Fruit fly (Drosophila melanogaster) whole organism, embryonic: ENCODE results near the gene CG3999.

Source experiments
- ATbp ChIP-seq: fragments of 200-800 bp; sonication (Bioruptor generic); optimal IDR thresholded peaks from 2 replicates; lab custom pipeline; 2017; ENCODE audit warnings: missing biosample characterization, mild to moderate bottlenecking, missing genetic modification characterization, missing genetic modification reagents
- Adf1 ChIP-seq: fragments of 200-800 bp; sonication (Bioruptor generic); IDR thresholded peaks from 2 replicates; pipeline ENCODE4 v1.3.6; 2022; ENCODE audit warnings: missing biosample characterization, missing genetic modification characterization
- Atf-2 ChIP-seq: fragments of 200-800 bp; sonication (Bioruptor generic); optimal IDR thresholded peaks from 2 replicates; lab custom pipeline; 2016; ENCODE audit warnings: missing biosample characterization, missing genetic modification characterization
- Bgb ChIP-seq: fragments of 200-800 bp; sonication (Bioruptor generic); IDR thresholded peaks from 2 replicates; pipeline ENCODE4 v1.3.6; 2022; ENCODE audit warnings: missing biosample characterization, missing genetic modification characterization; ENCODE audit not compliant: partially characterized antibody
- CG10274 ChIP-seq: fragments of 200-800 bp; sonication (Bioruptor generic); optimal IDR thresholded peaks from 3 replicates; lab custom pipeline; 2017; ENCODE audit warnings: missing biosample characterization, mild to moderate bottlenecking, missing genetic modification characterization
- CG10431 ChIP-seq: fragments of 200-800 bp; sonication (Bioruptor generic); optimal IDR thresholded peaks from 3 replicates; lab custom pipeline; 2018; ENCODE audit warnings: missing biosample characterization, mild to moderate bottlenecking, missing genetic modification characterization
- CG11093 ChIP-seq: fragments of 200-800 bp; sonication (Bioruptor generic); IDR thresholded peaks from 3 replicates; pipeline ENCODE4 v1.3.6; 2022; ENCODE audit warnings: missing biosample characterization, missing genetic modification characterization
- CG12219 ChIP-seq: fragments of 200-800 bp; sonication (Bioruptor generic); optimal IDR thresholded peaks from 3 replicates; lab custom pipeline; 2018; ENCODE audit warnings: missing biosample characterization, mild to moderate bottlenecking, missing genetic modification characterization
- CG13775 ChIP-seq: fragments of 200-800 bp; sonication (Bioruptor generic); optimal IDR thresholded peaks from 3 replicates; lab custom pipeline; 2017; ENCODE audit warnings: missing biosample characterization, mild to moderate bottlenecking, missing genetic modification characterization
- CG14441 ChIP-seq: fragments of 200-800 bp; sonication (Bioruptor generic); IDR thresholded peaks from 2 replicates; pipeline ENCODE4 v1.3.6; 2022; ENCODE audit warnings: missing biosample characterization, missing genetic modification characterization
- CG17361 ChIP-seq: fragments of 200-800 bp; sonication (Bioruptor generic); IDR thresholded peaks from 3 replicates; pipeline ENCODE4 v1.3.6; 2022; ENCODE audit warnings: missing biosample characterization, missing genetic modification characterization
- CG17385 ChIP-seq: fragments of 200-800 bp; sonication (Bioruptor generic); optimal IDR thresholded peaks from 3 replicates; lab custom pipeline; 2018; ENCODE audit warnings: missing biosample characterization, mild to moderate bottlenecking, missing genetic modification characterization
- CG4730 ChIP-seq: fragments of 200-800 bp; sonication (Bioruptor generic); IDR thresholded peaks from 2 replicates; pipeline ENCODE4 v1.3.6; 2022; ENCODE audit warnings: missing biosample characterization, missing genetic modification characterization
- CG5245 ChIP-seq: fragments of 200-800 bp; sonication (Bioruptor generic); optimal IDR thresholded peaks from 3 replicates; lab custom pipeline; 2016; ENCODE audit warnings: missing biosample characterization, missing genetic modification characterization
- CG6791 ChIP-seq: fragments of 200-800 bp; sonication (Bioruptor generic); IDR thresholded peaks from 3 replicates; pipeline ENCODE4 v1.3.6; 2022; ENCODE audit warnings: missing biosample characterization, missing genetic modification characterization; ENCODE audit not compliant: partially characterized antibody
- CG7928 ChIP-seq: fragments of 200-800 bp; sonication (Bioruptor generic); optimal IDR thresholded peaks from 2 replicates; lab custom pipeline; 2017; ENCODE audit warnings: missing biosample characterization, mild to moderate bottlenecking, missing genetic modification characterization
- CG7987 ChIP-seq: fragments of 200-800 bp; sonication (Bioruptor generic); optimal IDR thresholded peaks from 2 replicates; lab custom pipeline; 2018; ENCODE audit warnings: missing biosample characterization, mild to moderate bottlenecking, missing genetic modification characterization, moderate library complexity
- CG9609 ChIP-seq: fragments of 200-800 bp; sonication (Bioruptor generic); optimal IDR thresholded peaks from 3 replicates; lab custom pipeline; 2016; ENCODE audit warnings: missing biosample characterization, missing genetic modification characterization
- CHES-1-like ChIP-seq: fragments of 200-800 bp; sonication (Bioruptor generic); optimal IDR thresholded peaks from 2 replicates; lab custom pipeline; 2016; ENCODE audit warnings: missing biosample characterization, missing genetic modification characterization
- Eip74EF ChIP-seq, 2 experiments: fragments of 200-800 bp in 1 of 2; fragments of >200 bp in 1 of 2; sonication (Bioruptor generic) in 1 of 2; optimal IDR thresholded peaks; 2 replicates each; lab custom pipeline; 2017 to 2019; ENCODE audit warnings: missing biosample characterization in 2 of 2, missing genetic modification characterization in 2 of 2, mild to moderate bottlenecking in 1 of 2, moderate library complexity in 1 of 2
- Elba2 ChIP-seq: fragments of 200-800 bp; sonication (Bioruptor generic); optimal IDR thresholded peaks from 3 replicates; lab custom pipeline; 2016; ENCODE audit warnings: missing biosample characterization, missing genetic modification characterization
- Fer1 ChIP-seq: fragments of 200-800 bp; sonication (Bioruptor generic); optimal IDR thresholded peaks from 2 replicates; lab custom pipeline; 2017; ENCODE audit warnings: missing biosample characterization, mild to moderate bottlenecking, missing genetic modification characterization
- H15 ChIP-seq: fragments of 200-800 bp; sonication (Bioruptor generic); IDR thresholded peaks from 3 replicates; pipeline ENCODE4 v1.3.6; 2022; ENCODE audit warnings: missing biosample characterization, missing genetic modification characterization
- H2.0 ChIP-seq: fragments of 200-800 bp; sonication (Bioruptor generic); IDR thresholded peaks from 2 replicates; pipeline ENCODE4 v1.3.6; 2022; ENCODE audit warnings: missing biosample characterization, missing genetic modification characterization
- HmgD ChIP-seq: fragments of 200-800 bp; sonication (Bioruptor generic); optimal IDR thresholded peaks from 3 replicates; lab custom pipeline; 2016; ENCODE audit warnings: missing biosample characterization, missing genetic modification characterization
- Oaz ChIP-seq: fragments of 200-800 bp; sonication (Bioruptor generic); IDR thresholded peaks from 2 replicates; pipeline ENCODE4 v1.3.6; 2022; ENCODE audit warnings: missing biosample characterization, missing genetic modification characterization
- Six4 ChIP-seq: fragments of 200-800 bp; sonication (Bioruptor generic); optimal IDR thresholded peaks from 2 replicates; lab custom pipeline; 2016; ENCODE audit warnings: missing biosample characterization, missing genetic modification characterization
- YL-1 ChIP-seq: fragments of 200-800 bp; sonication (Bioruptor generic); optimal IDR thresholded peaks from 3 replicates; lab custom pipeline; 2017; ENCODE audit warnings: missing biosample characterization, mild to moderate bottlenecking, missing genetic modification characterization
- bcd ChIP-seq: fragments of 200-800 bp; sonication (Bioruptor generic); optimal IDR thresholded peaks from 2 replicates; lab custom pipeline; 2017; ENCODE audit warnings: missing biosample characterization, mild to moderate bottlenecking, missing genetic modification characterization
- br ChIP-seq: fragments of >200 bp; optimal IDR thresholded peaks from 2 replicates; lab custom pipeline; 2017
- cg ChIP-seq: fragments of 200-800 bp; sonication (Bioruptor generic); optimal IDR thresholded peaks from 3 replicates; lab custom pipeline; 2019; ENCODE audit warnings: missing biosample characterization, mild to moderate bottlenecking, missing genetic modification characterization, moderate library complexity
- chinmo ChIP-seq: fragments of 200-800 bp; sonication (Bioruptor generic); IDR thresholded peaks from 4 replicates; pipeline ENCODE4 v1.3.6; 2022; ENCODE audit warnings: missing biosample characterization, missing genetic modification characterization; ENCODE audit not compliant: partially characterized antibody
- crol ChIP-seq: fragments of 200-800 bp; sonication (Bioruptor generic); IDR thresholded peaks from 2 replicates; pipeline ENCODE4 v1.3.6; 2022; ENCODE audit warnings: missing biosample characterization, missing genetic modification characterization
- dysf ChIP-seq: fragments of 200-800 bp; sonication (Bioruptor generic); IDR thresholded peaks from 3 replicates; pipeline ENCODE4 v1.3.6; 2022; ENCODE audit warnings: missing biosample characterization, missing genetic modification characterization
- eyg ChIP-seq: fragments of 200-800 bp; sonication (Bioruptor generic); optimal IDR thresholded peaks from 3 replicates; lab custom pipeline; 2016; ENCODE audit warnings: missing biosample characterization, missing genetic modification characterization
- hbn ChIP-seq: fragments of 200-800 bp; sonication (Bioruptor generic); IDR thresholded peaks from 2 replicates; pipeline ENCODE4 v1.3.6; 2022; ENCODE audit warnings: missing biosample characterization, missing genetic modification characterization; ENCODE audit not compliant: partially characterized antibody
- jigr1 ChIP-seq: fragments of 200-800 bp; sonication (Bioruptor generic); IDR thresholded peaks from 3 replicates; pipeline ENCODE4 v1.3.6; 2022; ENCODE audit warnings: missing biosample characterization, missing genetic modification characterization
- nerfin-2 ChIP-seq: fragments of 200-800 bp; sonication (Bioruptor generic); IDR thresholded peaks from 2 replicates; pipeline ENCODE4 v1.3.6; 2022; ENCODE audit warnings: missing biosample characterization, missing genetic modification characterization; ENCODE audit not compliant: partially characterized antibody
- ranshi ChIP-seq: fragments of 200-800 bp; sonication (Bioruptor generic); IDR thresholded peaks from 2 replicates; pipeline ENCODE4 v1.3.6; 2022; ENCODE audit warnings: missing biosample characterization, missing genetic modification characterization
- salm ChIP-seq: fragments of 200-800 bp; sonication (Bioruptor generic); optimal IDR thresholded peaks from 2 replicates; lab custom pipeline; 2018; ENCODE audit warnings: missing biosample characterization, mild to moderate bottlenecking, missing genetic modification characterization
- sens ChIP-seq: fragments of 200-800 bp; sonication (Bioruptor generic); peaks from one replicate; lab custom pipeline; 2016; ENCODE audit warnings: missing biosample characterization, missing genetic modification characterization
- slou ChIP-seq: fragments of 200-800 bp; sonication (Bioruptor generic); optimal IDR thresholded peaks from 3 replicates; lab custom pipeline; 2016; ENCODE audit warnings: missing biosample characterization, missing genetic modification characterization
- sr ChIP-seq: fragments of 200-800 bp; sonication (Bioruptor generic); IDR thresholded peaks from 3 replicates; pipeline ENCODE4 v1.3.6; 2022; ENCODE audit warnings: missing biosample characterization, missing genetic modification characterization
- tin ChIP-seq: fragments of 200-800 bp; sonication (Bioruptor generic); optimal IDR thresholded peaks from 3 replicates; lab custom pipeline; 2016; ENCODE audit warnings: missing biosample characterization, missing genetic modification characterization
- ttk ChIP-seq: fragments of 200-800 bp; sonication (Bioruptor generic); IDR thresholded peaks from 2 replicates; pipeline ENCODE4 v2.1.2; 2022; ENCODE audit warnings: missing biosample characterization, missing genetic modification characterization
- tup ChIP-seq: fragments of 200-800 bp; sonication (Bioruptor generic); optimal IDR thresholded peaks from 2 replicates; lab custom pipeline; 2016; ENCODE audit warnings: missing biosample characterization, mild to moderate bottlenecking, missing genetic modification characterization, moderate library complexity
- vnd ChIP-seq: fragments of 200-800 bp; sonication (Bioruptor generic); IDR thresholded peaks from 3 replicates; pipeline ENCODE4 v1.3.6; 2022; ENCODE audit warnings: missing biosample characterization, missing genetic modification characterization; ENCODE audit not compliant: partially characterized antibody
- wek ChIP-seq: fragments of 200-800 bp; sonication (Bioruptor generic); optimal IDR thresholded peaks from 3 replicates; lab custom pipeline; 2018; ENCODE audit warnings: missing biosample characterization, mild to moderate bottlenecking, missing genetic modification characterization, moderate library complexity
- zfh2 ChIP-seq: fragments of 200-800 bp; sonication (Bioruptor generic); optimal IDR thresholded peaks from 2 replicates; lab custom pipeline; 2016; ENCODE audit warnings: missing biosample characterization, missing genetic modification characterization

CG3999 gene

dm6 chr3R:10268101-10268864 lies 17.0 kb downstream of the CG3999 start (continued):
- TF ChIP-seq dysf = peak; percentile 88
- TF ChIP-seq YL-1 = peak; percentile 19
- TF ChIP-seq crol (GFP tag; lab: Robert Waterston, UW) = peak; percentile 46
- TF ChIP-seq CG13775 = peak; percentile 78
- TF ChIP-seq hbn (GFP tag; lab: Robert Waterston, UW) = no peak
- peak; percentile 17 for TF ChIP-seq CG5245
- peak; percentile 23 for TF ChIP-seq Six4 (GFP tag; lab: Kevin White, UChicago)
- peak; percentile 76 for TF ChIP-seq CG12219 (GFP tag; lab: Kevin White, UChicago)
- TF ChIP-seq sens (GFP tag; lab: Kevin White, UChicago) = peak; percentile 96
- peak; percentile 29 for TF ChIP-seq wek (GFP tag; lab: Kevin White, UChicago)
- TF ChIP-seq CG6791 = 0 out of 3 replicates have a peak, but pooled peaks have one; percentile 12
- TF ChIP-seq CG10274 (GFP tag; lab: Kevin White, UChicago) = peak; percentile 54
- TF ChIP-seq CHES-1-like = peak; percentile 76
- TF ChIP-seq chinmo = peak; percentile 69; the same call in 1 of the 4 replicates
- peak; percentile 60 for TF ChIP-seq salm (tag; lab: Kevin White, UChicago)
- TF ChIP-seq bcd (GFP tag; lab: Kevin White, UChicago) = peak; percentile 86
- peak; percentile 62 for TF ChIP-seq Oaz (GFP tag; lab: Robert Waterston, UW)
- TF ChIP-seq cg (GFP tag; lab: Kevin White, UChicago) = peak; percentile 44
- no peak for TF ChIP-seq Bgb (GFP tag; lab: Robert Waterston, UW)
- TF ChIP-seq tup (GFP tag; lab: Kevin White, UChicago) = peak; percentile 52
- peak; percentile 70 for TF ChIP-seq slou (GFP tag; lab: Kevin White, UChicago)
- peak; percentile 38 for TF ChIP-seq tin (GFP tag; lab: Kevin White, UChicago)
- TF ChIP-seq H15 (GFP tag; lab: Robert Waterston, UW) = peak; percentile 44; the same call in 1 of the 3 replicates
- peak; percentile 31; the same call in 1 of the 2 replicates for TF ChIP-seq nerfin-2 (GFP tag; lab: Robert Waterston, UW)
- TF ChIP-seq ATbp = peak; percentile 78
- peak; percentile 91 for TF ChIP-seq Fer1 (GFP tag; lab: Kevin White, UChicago)
- TF ChIP-seq Atf-2 = peak; percentile 77
- TF ChIP-seq Eip74EF (GFP tag; optimal IDR thresholded peaks at IDR 0.05; lab: Kevin White, UChicago) = peak in 1 of 2 experiments; percentile 83
- TF ChIP-seq CG4730 = peak; percentile 55
- TF ChIP-seq vnd (GFP tag; lab: Robert Waterston, UW) = no peak

- TF ChIP-seq H2.0 (GFP tag; lab: Robert Waterston, UW) (peak; percentile 83), CG7987 (GFP tag; lab: Kevin White, UChicago) (no peak), zfh2 (peak; percentile 41), jigr1 (GFP tag; lab: Robert Waterston, UW) (peak; percentile 46; the same call in 1 of the 3 replicates), Fer1 (GFP tag; lab: Kevin White, UChicago) (peak; percentile 28), sr (GFP tag; lab: Robert Waterston, UW) (peak; percentile 67; the same call in 2 of the 3 replicates), tin (GFP tag; lab: Kevin White, UChicago) (peak; percentile 64), CG11093 (GFP tag; lab: Robert Waterston, UW) (peak; percentile 65), ranshi (GFP tag; lab: Robert Waterston, UW) (peak; percentile 69), Adf1 (GFP tag; lab: Robert Waterston, UW) (peak; percentile 22), ttk (GFP tag; lab: Robert Waterston, UW) (peak; percentile 83), CG14441 (GFP tag; lab: Robert Waterston, UW) (peak; percentile 82), CG7928 (GFP tag; lab: Kevin White, UChicago) (no peak), CG9609 (peak; percentile 30), Elba2 (no peak), eyg (GFP tag; lab: Kevin White, UChicago) (no peak), CG17361 (GFP tag; lab: Robert Waterston, UW) (no peak; the same call in 2 of the 3 replicates), br (lab: Kevin White, UChicago) (no peak), CG10431 (GFP tag; lab: Kevin White, UChicago) (no peak), HmgD (GFP tag; lab: Kevin White, UChicago) (no peak), CG17385 (peak; percentile 57)
Observed at dm6 chr3R:10268865-10269442, 17.6 kb downstream of the CG3999 start.
